Fruit fly (Drosophila melanogaster) whole organism, embryonic: ENCODE measurements around the gene foxo.

Experiments used
- Atf6 ChIP-seq: fragments of 200-800 bp; sonication (Bioruptor generic); IDR thresholded peaks from 2 replicates; pipeline ENCODE4 v1.3.6; 2022; ENCODE audit warnings: missing biosample characterization, missing genetic modification characterization
- CG11085 ChIP-seq: fragments of 200-800 bp; sonication (Bioruptor generic); IDR thresholded peaks from 2 replicates; pipeline ENCODE4 v1.3.6; 2022; ENCODE audit warnings: missing biosample characterization, missing genetic modification characterization
- CG14441 ChIP-seq: fragments of 200-800 bp; sonication (Bioruptor generic); IDR thresholded peaks from 2 replicates; pipeline ENCODE4 v1.3.6; 2022; ENCODE audit warnings: missing biosample characterization, missing genetic modification characterization
- CG16813 ChIP-seq: fragments of 200-800 bp; sonication (Bioruptor generic); IDR thresholded peaks from 3 replicates; pipeline ENCODE4 v1.3.6; 2022; ENCODE audit warnings: missing biosample characterization, missing genetic modification characterization; ENCODE audit not compliant: partially characterized antibody
- CG16815 ChIP-seq: fragments of 200-800 bp; sonication (Bioruptor generic); optimal IDR thresholded peaks from 3 replicates; lab custom pipeline; 2017; ENCODE audit warnings: missing biosample characterization, mild to moderate bottlenecking, missing genetic modification characterization
- CG1832 ChIP-seq: fragments of 200-800 bp; sonication (Bioruptor generic); optimal IDR thresholded peaks from 2 replicates; lab custom pipeline; 2017; ENCODE audit warnings: missing biosample characterization, mild to moderate bottlenecking, missing genetic modification characterization, inconsistent platforms
- CG2199 ChIP-seq: fragments of 200-800 bp; sonication (Bioruptor generic); IDR thresholded peaks from 3 replicates; pipeline ENCODE4 v1.3.6; 2022; ENCODE audit warnings: missing biosample characterization, missing genetic modification characterization
- CG2875 ChIP-seq: fragments of 200-800 bp; sonication (Bioruptor generic); optimal IDR thresholded peaks from 2 replicates; lab custom pipeline; 2017; ENCODE audit warnings: missing biosample characterization, mild to moderate bottlenecking, missing genetic modification characterization, missing genetic modification reagents
- CG2889 ChIP-seq: fragments of 200-800 bp; sonication (Bioruptor generic); IDR thresholded peaks from 3 replicates; pipeline ENCODE4 v1.3.6; 2022; ENCODE audit warnings: missing biosample characterization, missing genetic modification characterization
- CG34422 ChIP-seq: fragments of 200-800 bp; sonication (Bioruptor generic); IDR thresholded peaks from 3 replicates; pipeline ENCODE4 v1.3.6; 2022; ENCODE audit warnings: missing biosample characterization, missing genetic modification characterization
- CG7963 ChIP-seq: fragments of 200-800 bp; sonication (Bioruptor generic); IDR thresholded peaks from 3 replicates; pipeline ENCODE4 v1.3.6; 2022; ENCODE audit warnings: missing biosample characterization, missing genetic modification characterization; ENCODE audit not compliant: partially characterized antibody
- CG7987 ChIP-seq: fragments of 200-800 bp; sonication (Bioruptor generic); optimal IDR thresholded peaks from 2 replicates; lab custom pipeline; 2018; ENCODE audit warnings: missing biosample characterization, mild to moderate bottlenecking, missing genetic modification characterization, moderate library complexity
- D19A ChIP-seq: fragments of 200-800 bp; optimal IDR thresholded peaks from 3 replicates; lab custom pipeline; 2019; ENCODE audit warnings: missing biosample characterization, mild to moderate bottlenecking, missing genetic modification characterization, moderate library complexity
- Dad ChIP-seq: fragments of 200-800 bp; sonication (Bioruptor generic); optimal IDR thresholded peaks from 3 replicates; lab custom pipeline; 2016; ENCODE audit warnings: missing biosample characterization, missing genetic modification characterization
- Eip74EF ChIP-seq, 2 experiments: fragments of 200-800 bp in 1 of 2; fragments of >200 bp in 1 of 2; sonication (Bioruptor generic) in 1 of 2; optimal IDR thresholded peaks; 2 replicates each; lab custom pipeline; 2017 to 2019; ENCODE audit warnings: missing biosample characterization in 2 of 2, missing genetic modification characterization in 2 of 2, mild to moderate bottlenecking in 1 of 2, moderate library complexity in 1 of 2
- H15 ChIP-seq: fragments of 200-800 bp; sonication (Bioruptor generic); IDR thresholded peaks from 3 replicates; pipeline ENCODE4 v1.3.6; 2022; ENCODE audit warnings: missing biosample characterization, missing genetic modification characterization
- MTF-1 ChIP-seq: fragments of 200-800 bp; sonication (Bioruptor generic); optimal IDR thresholded peaks from 2 replicates; lab custom pipeline; 2018; ENCODE audit warnings: missing biosample characterization, mild to moderate bottlenecking, missing genetic modification characterization, borderline replicate concordance
- Mad ChIP-seq: fragments of 200-800 bp; sonication (Bioruptor generic); optimal IDR thresholded peaks from 2 replicates; lab custom pipeline; 2016; ENCODE audit warnings: missing biosample characterization, missing genetic modification characterization
- Med ChIP-seq: fragments of 200-800 bp; sonication (Bioruptor generic); peaks from one replicate; lab custom pipeline; 2016; ENCODE audit warnings: missing biosample characterization, missing genetic modification characterization, mild to moderate bottlenecking, inconsistent platforms, moderate library complexity
- Meics ChIP-seq: fragments of 200-800 bp; sonication (Bioruptor generic); optimal IDR thresholded peaks from 2 replicates; lab custom pipeline; 2017; ENCODE audit warnings: missing biosample characterization, mild to moderate bottlenecking, missing genetic modification characterization
- Optix ChIP-seq: fragments of 200-800 bp; sonication (Bioruptor generic); IDR thresholded peaks from 3 replicates; pipeline ENCODE4 v1.3.6; 2022; ENCODE audit warnings: missing biosample characterization, missing genetic modification characterization
- Sox102F ChIP-seq: fragments of 200-800 bp; sonication (Bioruptor generic); optimal IDR thresholded peaks from 2 replicates; lab custom pipeline; 2018; ENCODE audit warnings: missing biosample characterization, mild to moderate bottlenecking, missing genetic modification characterization, moderate library complexity
- Trl ChIP-seq, 3 experiments: fragments of >200 bp in 2 of 3; fragments of 200-800 bp in 1 of 3; sonication (Bioruptor generic) in 1 of 3; optimal IDR thresholded peaks; 2 replicates in 1 of 3; 3 replicates in 2 of 3; lab custom pipeline; 2016 to 2017; ENCODE audit warnings: missing biosample characterization in 1 of 3, missing genetic modification characterization in 1 of 3
- ab ChIP-seq: fragments of 200-800 bp; sonication (Bioruptor generic); optimal IDR thresholded peaks from 2 replicates; lab custom pipeline; 2016; ENCODE audit warnings: missing biosample characterization, missing genetic modification characterization
- ase ChIP-seq: fragments of 200-800 bp; sonication (Bioruptor generic); IDR thresholded peaks from 3 replicates; pipeline ENCODE4 v1.3.6; 2022; ENCODE audit warnings: missing biosample characterization, missing genetic modification characterization
- bbx ChIP-seq: fragments of 200-800 bp; sonication (Bioruptor generic); IDR thresholded peaks from 2 replicates; pipeline ENCODE4 v1.3.6; 2022; ENCODE audit warnings: missing biosample characterization, missing genetic modification characterization; ENCODE audit not compliant: partially characterized antibody
- corto ChIP-seq: fragments of 200-800 bp; sonication (Bioruptor generic); optimal IDR thresholded peaks from 2 replicates; lab custom pipeline; 2016; ENCODE audit warnings: missing biosample characterization, mild to moderate bottlenecking, missing genetic modification characterization, moderate library complexity
- dimm ChIP-seq: fragments of 200-800 bp; sonication (Bioruptor generic); IDR thresholded peaks from 2 replicates; pipeline ENCODE4 v1.3.6; 2022; ENCODE audit warnings: missing biosample characterization, missing genetic modification characterization
- dmrt11E ChIP-seq: fragments of 200-800 bp; sonication (Bioruptor generic); optimal IDR thresholded peaks from 3 replicates; lab custom pipeline; 2018; ENCODE audit warnings: missing biosample characterization, mild to moderate bottlenecking, missing genetic modification characterization, moderate library complexity
- dpn ChIP-seq, 2 experiments: fragments of 200-800 bp; sonication (Bioruptor generic); optimal IDR thresholded peaks; 3 replicates each; lab custom pipeline; 2016; ENCODE audit warnings: missing biosample characterization in 2 of 2, missing genetic modification characterization in 2 of 2
- fd3F ChIP-seq: fragments of 200-800 bp; sonication (Bioruptor generic); optimal IDR thresholded peaks from 2 replicates; lab custom pipeline; 2018; ENCODE audit warnings: missing biosample characterization, mild to moderate bottlenecking, missing genetic modification characterization, moderate library complexity
- her ChIP-seq: fragments of 200-800 bp; sonication (Bioruptor generic); optimal IDR thresholded peaks from 2 replicates; lab custom pipeline; 2016; ENCODE audit warnings: missing biosample characterization, missing genetic modification characterization
- hkb ChIP-seq, 2 experiments: fragments of 200-800 bp in 1 of 2; fragments of >200 bp in 1 of 2; sonication (Bioruptor generic) in 1 of 2; IDR thresholded peaks in 1 of 2; optimal IDR thresholded peaks in 1 of 2; 2 replicates each; pipeline versions ENCODE4 v1.3.6 to Lab custom; 2017 to 2022; ENCODE audit warnings: missing biosample characterization in 1 of 2, missing genetic modification characterization in 1 of 2
- klu ChIP-seq: fragments of 200-800 bp; sonication (Bioruptor generic); IDR thresholded peaks from 2 replicates; pipeline ENCODE4 v1.3.6; 2022; ENCODE audit warnings: missing biosample characterization, missing genetic modification characterization
- knrl ChIP-seq: fragments of 200-800 bp; sonication (Bioruptor generic); IDR thresholded peaks from 3 replicates; pipeline ENCODE4 v1.3.6; 2022; ENCODE audit warnings: missing biosample characterization, missing genetic modification characterization; ENCODE audit not compliant: partially characterized antibody
- lola ChIP-seq, 3 experiments: fragments of >200 bp in 2 of 3; fragments of 200-800 bp in 1 of 3; sonication (Bioruptor generic) in 1 of 3; optimal IDR thresholded peaks; 2 replicates each; lab custom pipeline; 2017 to 2019; ENCODE audit warnings: missing biosample characterization in 3 of 3, missing genetic modification characterization in 3 of 3, mild to moderate bottlenecking in 1 of 3, moderate library complexity in 1 of 3
- maf-S ChIP-seq: fragments of 200-800 bp; sonication (Bioruptor generic); optimal IDR thresholded peaks from 2 replicates; lab custom pipeline; 2016; ENCODE audit warnings: missing biosample characterization, missing genetic modification characterization
- pita ChIP-seq: fragments of 200-800 bp; sonication (Bioruptor generic); optimal IDR thresholded peaks from 2 replicates; lab custom pipeline; 2017; ENCODE audit warnings: missing biosample characterization, mild to moderate bottlenecking, missing genetic modification characterization
- prd ChIP-seq, 3 experiments: fragments of >200 bp in 2 of 3; fragments of 200-800 bp in 1 of 3; sonication (Bioruptor generic) in 1 of 3; optimal IDR thresholded peaks in 2 of 3; IDR thresholded peaks in 1 of 3; 2 replicates in 2 of 3; 3 replicates in 1 of 3; pipeline versions ENCODE4 v1.3.6 to Lab custom; 2017 to 2022; ENCODE audit warnings: missing biosample characterization in 1 of 3, missing genetic modification characterization in 1 of 3
- sens ChIP-seq: fragments of 200-800 bp; sonication (Bioruptor generic); peaks from one replicate; lab custom pipeline; 2016; ENCODE audit warnings: missing biosample characterization, missing genetic modification characterization
- shn ChIP-seq: fragments of 200-800 bp; sonication (Bioruptor generic); optimal IDR thresholded peaks from 3 replicates; lab custom pipeline; 2016; ENCODE audit warnings: missing biosample characterization, missing genetic modification characterization
- slp2 ChIP-seq: fragments of 200-800 bp; sonication (Bioruptor generic); optimal IDR thresholded peaks from 2 replicates; lab custom pipeline; 2016; ENCODE audit warnings: missing biosample characterization, missing genetic modification characterization
- sna ChIP-seq: fragments of 200-800 bp; sonication (Bioruptor generic); IDR thresholded peaks from 2 replicates; pipeline ENCODE4 v1.3.6; 2022; ENCODE audit warnings: missing biosample characterization, missing genetic modification characterization; ENCODE audit not compliant: partially characterized antibody
- so ChIP-seq: fragments of 200-800 bp; sonication (Bioruptor generic); IDR thresholded peaks from 3 replicates; pipeline ENCODE4 v1.3.6; 2022; ENCODE audit warnings: missing biosample characterization, missing genetic modification characterization
- toy ChIP-seq: fragments of 200-800 bp; sonication (Bioruptor generic); IDR thresholded peaks from 2 replicates; pipeline ENCODE4 v1.3.6; 2022; ENCODE audit warnings: missing biosample characterization, missing genetic modification characterization
- unc-4 ChIP-seq: fragments of 200-800 bp; sonication (Bioruptor generic); IDR thresholded peaks from 2 replicates; pipeline ENCODE4 v1.3.6; 2022; ENCODE audit warnings: missing biosample characterization, missing genetic modification characterization; ENCODE audit not compliant: partially characterized antibody

foxo gene

DNA sequence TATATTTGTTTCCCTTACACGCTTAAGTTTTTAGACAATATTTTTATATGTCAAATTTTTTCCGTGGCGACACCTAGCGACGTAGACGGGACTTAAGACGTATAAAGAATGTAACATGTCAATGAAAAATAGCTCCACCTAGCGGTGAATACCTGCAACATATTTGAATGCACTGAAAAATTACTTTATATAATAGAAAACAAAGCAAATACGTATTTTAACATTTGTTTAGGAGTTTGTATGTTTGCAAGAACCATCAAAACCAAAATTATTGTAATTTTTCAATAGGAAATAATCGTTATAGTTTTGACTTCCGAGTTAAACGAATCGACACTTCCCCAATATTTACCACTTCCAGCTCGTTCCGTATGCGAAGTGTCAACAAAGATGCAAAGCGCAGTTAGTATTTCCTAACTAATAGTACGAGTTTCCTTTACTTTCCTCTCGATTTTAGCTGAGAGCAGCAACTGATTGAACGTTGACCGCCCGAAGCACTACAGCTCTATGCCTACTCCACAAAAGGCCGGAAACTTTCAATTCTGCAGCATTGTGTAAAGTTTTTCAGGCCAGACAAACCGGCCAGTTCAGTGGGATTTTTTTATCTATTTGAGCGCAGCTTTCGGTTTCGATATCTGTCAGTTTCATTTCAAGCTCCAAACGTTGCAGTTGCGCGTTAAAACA lies 32.3 kb downstream of the foxo start, which contains the start of gene Npc2b (continued):
- no peak for TF ChIP-seq ab (GFP tag; lab: Kevin White, UChicago)
- TF ChIP-seq unc-4 (GFP tag; lab: Robert Waterston, UW): no peak
- peak; percentile 49 for TF ChIP-seq shn
- TF ChIP-seq fd3F (GFP tag; lab: Kevin White, UChicago): peak; percentile 6
- no peak for TF ChIP-seq sna (GFP tag; lab: Robert Waterston, UW)
- TF ChIP-seq CG7963 (GFP tag; lab: Robert Waterston, UW): no peak
- peak; percentile 54 to 76 for TF ChIP-seq dpn (GFP tag; optimal IDR thresholded peaks at IDR 0.05; lab: Kevin White, UChicago)
- 0 out of 2 replicates have a peak, but pooled peaks have one; percentile 14 for TF ChIP-seq klu (GFP tag; lab: Robert Waterston, UW)
- TF ChIP-seq CG16815: peak; percentile 21
- TF ChIP-seq dimm (GFP tag; lab: Robert Waterston, UW): no peak
- peak; percentile 20; the same call in 1 of the 2 replicates for TF ChIP-seq CG14441
- peak; percentile 49 for TF ChIP-seq D19A
- peak; percentile 49 for TF ChIP-seq dmrt11E
- TF ChIP-seq CG2889: no peak
- TF ChIP-seq pita (GFP tag; lab: Kevin White, UChicago): peak; percentile 11
- no peak for TF ChIP-seq slp2 (GFP tag; lab: Kevin White, UChicago)
- TF ChIP-seq bbx (GFP tag; lab: Robert Waterston, UW): peak; percentile 53; the same call in 1 of the 2 replicates
- no peak for TF ChIP-seq Optix (GFP tag; lab: Robert Waterston, UW)
- TF ChIP-seq corto (GFP tag; lab: Kevin White, UChicago): no peak
- 0 out of 3 replicates have a peak, but pooled peaks have one; percentile 36 for TF ChIP-seq H15 (GFP tag; lab: Robert Waterston, UW)
- TF ChIP-seq Mad: peak; percentile 57
- no peak for TF ChIP-seq CG1832 (GFP tag; lab: Kevin White, UChicago)
- TF ChIP-seq hkb (optimal IDR thresholded peaks at IDR 0.05; lab: Kevin White, UChicago): no peak
- peak; percentile 59 for TF ChIP-seq hkb (GFP tag; IDR thresholded peaks at IDR 0.05; lab: Robert Waterston, UW)
- TF ChIP-seq prd (optimal IDR thresholded peaks at IDR 0.05; lab: Kevin White, UChicago): no peak
- TF ChIP-seq prd (GFP tag; IDR thresholded peaks at IDR 0.05; lab: Robert Waterston, UW): peak; percentile 40; the same call in 1 of the 3 replicates
- peak; percentile 20 for TF ChIP-seq Dad (GFP tag; lab: Kevin White, UChicago)
- TF ChIP-seq lola (GFP tag; optimal IDR thresholded peaks at IDR 0.05; lab: Kevin White, UChicago): peak in 1 of 3 experiments; percentile 12
- TF ChIP-seq CG11085: peak; percentile 46; the same call in 1 of the 2 replicates
- TF ChIP-seq sens (GFP tag; lab: Kevin White, UChicago): peak; percentile 92
- TF ChIP-seq maf-S (GFP tag; lab: Kevin White, UChicago): peak; percentile 43
- peak; percentile 16 for TF ChIP-seq CG2875 (GFP tag; lab: Kevin White, UChicago)
- peak; percentile 83 for TF ChIP-seq CG2199
- TF ChIP-seq CG7987 (GFP tag; lab: Kevin White, UChicago): peak; percentile 50
- peak; percentile 62 for TF ChIP-seq Sox102F (GFP tag; lab: Kevin White, UChicago)
- peak; percentile 69; the same call in 2 of the 3 replicates for TF ChIP-seq knrl (GFP tag; lab: Robert Waterston, UW)
- TF ChIP-seq Atf6 (GFP tag; lab: Robert Waterston, UW): peak; percentile 39; the same call in 1 of the 2 replicates
- TF ChIP-seq her: peak; percentile 25
- peak; percentile 92 for TF ChIP-seq Med (GFP tag; lab: Kevin White, UChicago)
- TF ChIP-seq so (GFP tag; lab: Robert Waterston, UW): no peak
- TF ChIP-seq CG16813 (GFP tag; lab: Robert Waterston, UW): peak; percentile 72
- peak; percentile 79 for TF ChIP-seq CG34422 (GFP tag; lab: Robert Waterston, UW)
- TF ChIP-seq toy (GFP tag; lab: Robert Waterston, UW): no peak
- TF ChIP-seq Meics (GFP tag; lab: Kevin White, UChicago): peak; percentile 57
- peak; percentile 17; the same call in 1 of the 3 replicates for TF ChIP-seq ase (GFP tag; lab: Robert Waterston, UW)
- peak; percentile 54 for TF ChIP-seq MTF-1 (GFP tag; lab: Kevin White, UChicago)
- no peak for TF ChIP-seq Trl (optimal IDR thresholded peaks at IDR 0.05; lab: Kevin White, UChicago)
- TF ChIP-seq Trl (GFP tag; optimal IDR thresholded peaks at IDR 0.05; lab: Kevin White, UChicago): peak; percentile 66
- peak in 1 of 2 experiments; percentile 55 for TF ChIP-seq Eip74EF (GFP tag; optimal IDR thresholded peaks at IDR 0.05; lab: Kevin White, UChicago)
